Fruit fly (Drosophila melanogaster): ENCODE measurements around the gene CG9988.
A peak's percentile ranks its signal among the peaks of the same experiment; 100 is the strongest.

The CG9988 gene

DNA sequence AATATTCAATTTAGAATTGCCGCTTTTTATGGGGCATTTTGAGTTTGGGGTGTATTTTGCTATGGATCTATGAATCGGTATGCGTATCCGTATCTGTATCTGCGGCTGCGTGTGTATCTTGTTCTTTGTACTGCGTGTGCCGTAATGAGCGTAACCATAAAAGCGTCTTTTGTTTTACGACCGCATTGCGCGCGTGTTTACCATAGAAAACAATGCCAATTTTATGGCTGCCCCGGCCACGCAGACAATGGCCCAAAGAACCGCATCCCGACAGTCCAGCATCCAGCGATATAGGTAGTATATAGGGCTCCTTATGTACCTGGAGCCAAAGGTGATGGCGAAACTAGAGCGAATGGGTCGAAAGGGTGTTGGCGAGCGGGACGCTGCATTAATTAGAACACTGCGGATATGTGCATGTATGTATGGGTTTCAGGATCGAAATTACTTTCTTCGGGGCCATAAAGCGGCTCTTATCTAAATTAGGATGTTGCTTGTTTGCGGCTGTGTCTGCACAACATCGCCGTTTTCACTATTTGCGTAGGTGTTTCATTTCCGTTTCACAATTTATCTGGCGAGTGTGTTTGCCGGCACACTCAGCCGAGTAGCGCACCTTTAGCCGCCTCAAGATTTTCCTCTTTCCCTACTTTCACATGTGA is 47.7 kb upstream of the CG9988 start (continued):
- TF ChIP-seq Dbx (GFP tag; IDR thresholded peaks at IDR 0.05) (no peak), Meics (GFP tag; optimal IDR thresholded peaks at IDR 0.05) (no peak), tll (GFP tag; optimal IDR thresholded peaks at IDR 0.05) (peak in 1 of 2 experiments; percentile 51), psq (GFP tag; optimal IDR thresholded peaks at IDR 0.05) (no peak), Hmr (GFP tag; optimal IDR thresholded peaks at IDR 0.05) (peak; percentile 6), Rfx (GFP tag; IDR thresholded peaks at IDR 0.05) (peak; percentile 16; the same call in 1 of the 2 replicates), CG15479 (GFP tag; optimal IDR thresholded peaks at IDR 0.05) (peak; percentile 56), CG11723 (GFP tag; optimal IDR thresholded peaks at IDR 0.05) (no peak), lov (optimal IDR thresholded peaks at IDR 0.05) (no peak), lov (GFP tag; IDR thresholded peaks at IDR 0.05) (0 out of 3 replicates have a peak, but pooled peaks have one; percentile 38), CG1792 (GFP tag; optimal IDR thresholded peaks at IDR 0.05) (no peak), ab (GFP tag; optimal IDR thresholded peaks at IDR 0.05) (no peak), cad (GFP tag; optimal IDR thresholded peaks at IDR 0.05) (peak; percentile 90), Fer1 (GFP tag; optimal IDR thresholded peaks at IDR 0.05) (no peak), Lim3 (GFP tag; IDR thresholded peaks at IDR 0.05) (no peak), Atf6 (GFP tag; IDR thresholded peaks at IDR 0.05) (0 out of 2 replicates have a peak, but pooled peaks have one; percentile 15)

DNA sequence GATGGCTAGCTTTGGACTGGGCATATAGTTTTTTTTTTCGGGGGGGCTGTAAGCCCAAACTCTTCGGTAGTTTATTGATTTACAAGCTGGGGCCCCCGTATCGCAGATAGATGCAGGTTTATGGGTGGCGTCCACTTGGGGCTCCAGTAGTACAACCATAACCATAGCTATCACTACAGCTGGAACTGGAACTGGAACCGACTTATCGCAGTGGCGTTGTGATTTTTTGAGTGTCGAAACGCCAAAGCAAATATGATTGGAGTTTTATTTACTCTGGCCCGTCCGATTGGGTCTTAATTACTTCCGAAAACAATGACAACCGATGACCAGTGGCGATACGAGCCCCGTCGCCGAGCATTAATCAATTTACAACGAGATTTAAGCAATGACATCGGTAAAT is 45.7 kb upstream of the CG9988 start:
- peak; percentile 64 for TF ChIP-seq CG12071 (GFP tag; optimal IDR thresholded peaks at IDR 0.05)
- peak; percentile 31 for TF ChIP-seq CG32532 (GFP tag; IDR thresholded peaks at IDR 0.05)
- TF ChIP-seq CG1529 (GFP tag; optimal IDR thresholded peaks at IDR 0.05): peak; percentile 50
- peak; percentile 49; the same call in 1 of the 3 replicates for TF ChIP-seq z (GFP tag; IDR thresholded peaks at IDR 0.05)
- TF ChIP-seq CG31365 (tag; optimal IDR thresholded peaks at IDR 0.05): peak; percentile 57
- TF ChIP-seq CG15601 (tag; optimal IDR thresholded peaks at IDR 0.05): peak; percentile 55
- TF ChIP-seq CG2875 (GFP tag; optimal IDR thresholded peaks at IDR 0.05): peak; percentile 68
- TF ChIP-seq CG7271 (tag; optimal IDR thresholded peaks at IDR 0.05): peak; percentile 41
- TF ChIP-seq seq (GFP tag; IDR thresholded peaks at IDR 0.05): peak; percentile 17; the same call in 1 of the 2 replicates
- TF ChIP-seq CG31441 (GFP tag; IDR thresholded peaks at IDR 0.05): peak; percentile 42; the same call in 1 of the 2 replicates
- peak; percentile 47 for TF ChIP-seq CG4360 (GFP tag; IDR thresholded peaks at IDR 0.05)
- TF ChIP-seq CG15514 (GFP tag; optimal IDR thresholded peaks at IDR 0.05): peak; percentile 92
- TF ChIP-seq ranshi (GFP tag; IDR thresholded peaks at IDR 0.05): peak; percentile 5; the same call in 1 of the 2 replicates
- peak; percentile 56; the same call in 1 of the 3 replicates for TF ChIP-seq CG11695 (GFP tag; IDR thresholded peaks at IDR 0.05)
- TF ChIP-seq cwo (GFP tag; optimal IDR thresholded peaks at IDR 0.05): peak; percentile 17
- TF ChIP-seq CG8089 (GFP tag; optimal IDR thresholded peaks at IDR 0.05): peak; percentile 2
- TF ChIP-seq p53 (GFP tag; optimal IDR thresholded peaks at IDR 0.05): no peak
- TF ChIP-seq CG2678 (tag; optimal IDR thresholded peaks at IDR 0.05): peak; percentile 62
- TF ChIP-seq Meics (GFP tag; optimal IDR thresholded peaks at IDR 0.05): peak; percentile 29
- peak; percentile 50 for TF ChIP-seq kni (GFP tag; optimal IDR thresholded peaks at IDR 0.05)
- peak; percentile 44; the same call in 1 of the 2 replicates for TF ChIP-seq ara (GFP tag; IDR thresholded peaks at IDR 0.05)
- no peak for TF ChIP-seq unc-4 (GFP tag; IDR thresholded peaks at IDR 0.05; ENCODE audit: partially characterized antibody)
- TF ChIP-seq gem (tag; optimal IDR thresholded peaks at IDR 0.05): peak; percentile 48
- TF ChIP-seq fd64A (GFP tag; optimal IDR thresholded peaks at IDR 0.05): peak; percentile 71
- TF ChIP-seq so (GFP tag; IDR thresholded peaks at IDR 0.05): peak; percentile 58; the same call in 1 of the 3 replicates
- TF ChIP-seq HmgZ (tag; optimal IDR thresholded peaks at IDR 0.05): peak; percentile 50
- TF ChIP-seq Dad (GFP tag; optimal IDR thresholded peaks at IDR 0.05): no peak
- TF ChIP-seq CG14441 (GFP tag; IDR thresholded peaks at IDR 0.05): peak; percentile 20; the same call in 1 of the 2 replicates
- TF ChIP-seq nerfin-1 (tag; optimal IDR thresholded peaks at IDR 0.05): peak; percentile 39
- peak; percentile 9 for TF ChIP-seq Sry-β (GFP tag; optimal IDR thresholded peaks at IDR 0.05)
- no peak for TF ChIP-seq ab (GFP tag; optimal IDR thresholded peaks at IDR 0.05)
- TF ChIP-seq sens (GFP tag): peak; percentile 80
- no peak; the same call in 1 of the 2 replicates for TF ChIP-seq Rfx (GFP tag; IDR thresholded peaks at IDR 0.05)
- TF ChIP-seq CG1024 (GFP tag; IDR thresholded peaks at IDR 0.05): peak; percentile 13; the same call in 1 of the 2 replicates
- no peak for TF ChIP-seq Mrtf (GFP tag; IDR thresholded peaks at IDR 0.05)

All from whole organism, embryonic.